Fruit fly (Drosophila melanogaster) whole organism, embryonic: ENCODE results near the gene ana1.

Experiments
- ATbp ChIP-seq: fragments of 200-800 bp; sonication (Bioruptor generic); optimal IDR thresholded peaks from 2 replicates; lab custom pipeline; 2017; ENCODE audit warnings: missing biosample characterization, mild to moderate bottlenecking, missing genetic modification characterization, missing genetic modification reagents
- Abd-B ChIP-seq: fragments of 200-800 bp; sonication (Bioruptor generic); optimal IDR thresholded peaks from 2 replicates; lab custom pipeline; 2018; ENCODE audit warnings: missing biosample characterization, mild to moderate bottlenecking, missing genetic modification characterization, moderate library complexity
- Ada2b ChIP-seq: fragments of 200-800 bp; sonication (Bioruptor generic); IDR thresholded peaks from 2 replicates; pipeline ENCODE4 v1.3.6; 2022; ENCODE audit warnings: missing biosample characterization, missing genetic modification characterization
- B-H1 ChIP-seq: fragments of 200-800 bp; sonication (Bioruptor generic); IDR thresholded peaks from 3 replicates; pipeline ENCODE4 v1.3.6; 2022; ENCODE audit warnings: missing biosample characterization, missing genetic modification characterization
- C15 ChIP-seq: fragments of 200-800 bp; sonication (Bioruptor generic); IDR thresholded peaks from 3 replicates; pipeline ENCODE4 v1.3.6; 2022; ENCODE audit warnings: missing biosample characterization, missing genetic modification characterization
- CG10366 ChIP-seq: fragments of 200-800 bp; sonication (Bioruptor generic); IDR thresholded peaks from 2 replicates; pipeline ENCODE4 v1.3.6; 2022; ENCODE audit warnings: missing biosample characterization, missing genetic modification characterization
- CG10565 ChIP-seq: fragments of 200-800 bp; sonication (Bioruptor generic); optimal IDR thresholded peaks from 3 replicates; lab custom pipeline; 2016; ENCODE audit warnings: missing biosample characterization, mild to moderate bottlenecking, missing genetic modification characterization
- CG10979 ChIP-seq: fragments of 200-800 bp; sonication (Bioruptor generic); optimal IDR thresholded peaks from 2 replicates; lab custom pipeline; 2018; ENCODE audit warnings: missing biosample characterization, mild to moderate bottlenecking, missing genetic modification characterization, moderate library complexity
- CG11398 ChIP-seq: fragments of 200-800 bp; sonication (Bioruptor generic); optimal IDR thresholded peaks from 2 replicates; lab custom pipeline; 2016; ENCODE audit warnings: missing biosample characterization, missing genetic modification characterization
- CG13624 ChIP-seq: fragments of 200-800 bp; sonication (Bioruptor generic); optimal IDR thresholded peaks from 2 replicates; lab custom pipeline; 2016; ENCODE audit warnings: missing biosample characterization, missing genetic modification characterization
- CG32767 ChIP-seq: fragments of 200-800 bp; sonication (Bioruptor generic); IDR thresholded peaks from 2 replicates; pipeline ENCODE4 v1.3.6; 2022; ENCODE audit warnings: missing biosample characterization, missing genetic modification characterization
- CG34224 ChIP-seq: fragments of 200-800 bp; sonication (Bioruptor generic); IDR thresholded peaks from 3 replicates; pipeline ENCODE4 v1.3.6; 2022; ENCODE audit warnings: missing biosample characterization, missing genetic modification characterization; ENCODE audit not compliant: partially characterized antibody
- CG4282 ChIP-seq: fragments of 200-800 bp; sonication (Bioruptor generic); optimal IDR thresholded peaks from 2 replicates; lab custom pipeline; 2016; ENCODE audit warnings: missing biosample characterization, missing genetic modification characterization
- CG4707 ChIP-seq: fragments of 200-800 bp; sonication (Bioruptor generic); optimal IDR thresholded peaks from 2 replicates; lab custom pipeline; 2018; ENCODE audit warnings: missing biosample characterization, mild to moderate bottlenecking, missing genetic modification characterization, moderate library complexity
- CG4730 ChIP-seq: fragments of 200-800 bp; sonication (Bioruptor generic); IDR thresholded peaks from 2 replicates; pipeline ENCODE4 v1.3.6; 2022; ENCODE audit warnings: missing biosample characterization, missing genetic modification characterization
- CG6683 ChIP-seq: fragments of 200-800 bp; sonication (Bioruptor generic); optimal IDR thresholded peaks from 2 replicates; lab custom pipeline; 2017; ENCODE audit warnings: missing biosample characterization, mild to moderate bottlenecking, missing genetic modification characterization, missing genetic modification reagents
- CG6765 ChIP-seq: fragments of 200-800 bp; sonication (Bioruptor generic); optimal IDR thresholded peaks from 3 replicates; lab custom pipeline; 2017; ENCODE audit warnings: missing biosample characterization, mild to moderate bottlenecking, missing genetic modification characterization
- CG8281 ChIP-seq: fragments of 200-800 bp; sonication (Bioruptor generic); optimal IDR thresholded peaks from 2 replicates; lab custom pipeline; 2018; ENCODE audit warnings: missing biosample characterization, mild to moderate bottlenecking, missing genetic modification characterization, moderate library complexity
- CG8924 ChIP-seq: fragments of 200-800 bp; optimal IDR thresholded peaks from 3 replicates; lab custom pipeline; 2019; ENCODE audit warnings: missing biosample characterization, mild to moderate bottlenecking, missing genetic modification characterization, moderate library complexity
- Camta ChIP-seq: fragments of 200-800 bp; sonication (Bioruptor generic); optimal IDR thresholded peaks from 2 replicates; lab custom pipeline; 2016; ENCODE audit warnings: missing biosample characterization, missing genetic modification characterization
- ERR ChIP-seq: fragments of 200-800 bp; sonication (Bioruptor generic); optimal IDR thresholded peaks from 2 replicates; lab custom pipeline; 2016; ENCODE audit warnings: missing biosample characterization, missing genetic modification characterization
- Gsc ChIP-seq: fragments of 200-800 bp; sonication (Bioruptor generic); IDR thresholded peaks from 2 replicates; pipeline ENCODE4 v1.3.6; 2022; ENCODE audit warnings: missing biosample characterization, missing genetic modification characterization
- HHEX ChIP-seq: fragments of 200-800 bp; sonication (Bioruptor generic); optimal IDR thresholded peaks from 3 replicates; lab custom pipeline; 2017; ENCODE audit warnings: missing biosample characterization, mild to moderate bottlenecking, missing genetic modification characterization, missing genetic modification reagents
- HmgZ ChIP-seq: fragments of 200-800 bp; sonication (Bioruptor generic); optimal IDR thresholded peaks from 2 replicates; lab custom pipeline; 2018; ENCODE audit warnings: missing biosample characterization, mild to moderate bottlenecking, missing genetic modification characterization
- Hsf ChIP-seq: fragments of 200-800 bp; sonication (Bioruptor generic); optimal IDR thresholded peaks from 3 replicates; lab custom pipeline; 2016; ENCODE audit warnings: missing biosample characterization, missing genetic modification characterization
- Meics ChIP-seq: fragments of 200-800 bp; sonication (Bioruptor generic); optimal IDR thresholded peaks from 2 replicates; lab custom pipeline; 2017; ENCODE audit warnings: missing biosample characterization, mild to moderate bottlenecking, missing genetic modification characterization
- Optix ChIP-seq: fragments of 200-800 bp; sonication (Bioruptor generic); IDR thresholded peaks from 3 replicates; pipeline ENCODE4 v1.3.6; 2022; ENCODE audit warnings: missing biosample characterization, missing genetic modification characterization
- Scr ChIP-seq: fragments of 200-800 bp; sonication (Bioruptor generic); IDR thresholded peaks from 2 replicates; pipeline ENCODE4 v1.3.6; 2022; ENCODE audit warnings: missing biosample characterization, missing genetic modification characterization; ENCODE audit not compliant: partially characterized antibody
- Sox100B ChIP-seq: fragments of 200-800 bp; sonication (Bioruptor generic); optimal IDR thresholded peaks from 3 replicates; lab custom pipeline; 2018; ENCODE audit warnings: missing biosample characterization, mild to moderate bottlenecking, missing genetic modification characterization
- al ChIP-seq: fragments of 200-800 bp; sonication (Bioruptor generic); IDR thresholded peaks from 2 replicates; pipeline ENCODE4 v1.3.6; 2022; ENCODE audit warnings: missing biosample characterization, missing genetic modification characterization
- ato ChIP-seq: fragments of 200-800 bp; sonication (Bioruptor generic); IDR thresholded peaks from 2 replicates; pipeline ENCODE4 v1.3.6; 2022; ENCODE audit warnings: missing biosample characterization, missing genetic modification characterization; ENCODE audit not compliant: partially characterized antibody
- chinmo ChIP-seq: fragments of 200-800 bp; sonication (Bioruptor generic); IDR thresholded peaks from 4 replicates; pipeline ENCODE4 v1.3.6; 2022; ENCODE audit warnings: missing biosample characterization, missing genetic modification characterization; ENCODE audit not compliant: partially characterized antibody
- da ChIP-seq: fragments of 200-800 bp; sonication (Bioruptor generic); optimal IDR thresholded peaks from 2 replicates; lab custom pipeline; 2016; ENCODE audit warnings: missing biosample characterization, missing genetic modification characterization
- fd96Cb ChIP-seq: fragments of 200-800 bp; sonication (Bioruptor generic); optimal IDR thresholded peaks from 2 replicates; lab custom pipeline; 2018; ENCODE audit warnings: missing biosample characterization, mild to moderate bottlenecking, missing genetic modification characterization, moderate library complexity
- fu2 ChIP-seq: fragments of 200-800 bp; sonication (Bioruptor generic); optimal IDR thresholded peaks from 2 replicates; lab custom pipeline; 2016; ENCODE audit warnings: missing biosample characterization, missing genetic modification characterization
- gcm ChIP-seq: fragments of 200-800 bp; sonication (Bioruptor generic); optimal IDR thresholded peaks from 2 replicates; lab custom pipeline; 2019; ENCODE audit warnings: missing biosample characterization, mild to moderate bottlenecking, missing genetic modification characterization, moderate library complexity
- gsb ChIP-seq: fragments of 200-800 bp; sonication (Bioruptor generic); IDR thresholded peaks from 2 replicates; pipeline ENCODE4 v1.3.6; 2022; ENCODE audit warnings: missing biosample characterization, missing genetic modification characterization
- ham ChIP-seq: fragments of 200-800 bp; sonication (Bioruptor generic); IDR thresholded peaks from 2 replicates; pipeline ENCODE4 v1.3.6; 2022; ENCODE audit warnings: missing biosample characterization, missing genetic modification characterization
- lov ChIP-seq, 2 experiments: fragments of 200-800 bp in 1 of 2; fragments of >200 bp in 1 of 2; sonication (Bioruptor generic) in 1 of 2; IDR thresholded peaks in 1 of 2; optimal IDR thresholded peaks in 1 of 2; 2 replicates in 1 of 2; 3 replicates in 1 of 2; pipeline versions ENCODE4 v1.3.6 to Lab custom; 2017 to 2022; ENCODE audit warnings: missing biosample characterization in 1 of 2, missing genetic modification characterization in 1 of 2
- phol ChIP-seq: fragments of 200-800 bp; sonication (Bioruptor generic); optimal IDR thresholded peaks from 3 replicates; lab custom pipeline; 2018; ENCODE audit warnings: missing biosample characterization, mild to moderate bottlenecking, missing genetic modification characterization, moderate library complexity
- pzg ChIP-seq: fragments of 200-800 bp; sonication (Bioruptor generic); optimal IDR thresholded peaks from 3 replicates; lab custom pipeline; 2018; ENCODE audit warnings: missing biosample characterization, mild to moderate bottlenecking, missing genetic modification characterization, moderate library complexity
- repo ChIP-seq: fragments of 200-800 bp; sonication (Bioruptor generic); optimal IDR thresholded peaks from 2 replicates; lab custom pipeline; 2016; ENCODE audit warnings: missing biosample characterization, missing genetic modification characterization
- sima ChIP-seq: fragments of 200-800 bp; sonication (Bioruptor generic); optimal IDR thresholded peaks from 2 replicates; lab custom pipeline; 2016; ENCODE audit warnings: missing biosample characterization, missing genetic modification characterization
- slp2 ChIP-seq: fragments of 200-800 bp; sonication (Bioruptor generic); optimal IDR thresholded peaks from 2 replicates; lab custom pipeline; 2016; ENCODE audit warnings: missing biosample characterization, missing genetic modification characterization
- sob ChIP-seq: fragments of 200-800 bp; sonication (Bioruptor generic); IDR thresholded peaks from 2 replicates; pipeline ENCODE4 v1.3.6; 2022; ENCODE audit warnings: missing biosample characterization, missing genetic modification characterization
- tll ChIP-seq, 2 experiments: fragments of 200-800 bp in 1 of 2; fragments of >200 bp in 1 of 2; sonication (Bioruptor generic) in 1 of 2; optimal IDR thresholded peaks; 2 replicates each; lab custom pipeline; 2017 to 2019; ENCODE audit warnings: missing biosample characterization in 2 of 2, missing genetic modification characterization in 2 of 2, mild to moderate bottlenecking in 1 of 2, moderate library complexity in 1 of 2
- tx ChIP-seq: fragments of 200-800 bp; sonication (Bioruptor generic); optimal IDR thresholded peaks from 2 replicates; lab custom pipeline; 2016; ENCODE audit warnings: missing biosample characterization, missing genetic modification characterization
- vnd ChIP-seq: fragments of 200-800 bp; sonication (Bioruptor generic); IDR thresholded peaks from 3 replicates; pipeline ENCODE4 v1.3.6; 2022; ENCODE audit warnings: missing biosample characterization, missing genetic modification characterization; ENCODE audit not compliant: partially characterized antibody
- yki ChIP-seq: fragments of >200 bp; optimal IDR thresholded peaks from 3 replicates; lab custom pipeline; 2018
- zen ChIP-seq: fragments of 200-800 bp; sonication (Bioruptor generic); optimal IDR thresholded peaks from 3 replicates; lab custom pipeline; 2018; ENCODE audit warnings: missing biosample characterization, mild to moderate bottlenecking, missing genetic modification characterization, moderate library complexity

ana1 gene

DNA sequence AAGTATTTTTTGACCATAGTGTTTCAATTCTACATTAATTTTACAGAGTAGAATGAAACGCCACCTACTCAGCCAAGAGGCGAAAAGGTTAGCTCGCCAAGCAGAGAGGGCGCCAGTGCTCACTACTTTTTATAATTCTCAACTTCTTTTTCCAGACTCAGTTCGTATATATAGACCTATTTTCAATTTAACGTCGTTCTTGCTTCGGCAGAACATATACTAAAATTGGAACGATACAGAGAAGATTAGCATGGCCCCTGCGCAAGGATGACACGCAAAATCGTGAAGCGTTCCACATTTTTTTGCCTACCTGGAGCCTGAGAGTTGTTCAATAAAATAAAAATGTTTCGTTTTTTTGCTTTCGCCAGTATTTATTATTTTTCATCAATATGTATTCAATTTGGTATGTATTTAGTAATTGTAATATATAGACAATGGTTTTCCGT lies 26.7 kb downstream of the ana1 start (continued):
- peak; percentile 45 for TF ChIP-seq tx (GFP tag; lab: Kevin White, UChicago)
- TF ChIP-seq Hsf (GFP tag; lab: Kevin White, UChicago), result peak; percentile 83
- TF ChIP-seq ham, result no peak; the same call in 1 of the 2 replicates
- no peak for TF ChIP-seq slp2 (GFP tag; lab: Kevin White, UChicago)
- TF ChIP-seq CG10366 (GFP tag; lab: Robert Waterston, UW), result peak; percentile 53; the same call in 1 of the 2 replicates
- TF ChIP-seq al (GFP tag; lab: Robert Waterston, UW), result no peak
- no peak for TF ChIP-seq fd96Cb
- TF ChIP-seq gcm, result no peak
- peak; percentile 53; the same call in 2 of the 3 replicates for TF ChIP-seq Optix (GFP tag; lab: Robert Waterston, UW)
- no peak for TF ChIP-seq tll (GFP tag; optimal IDR thresholded peaks at IDR 0.05; lab: Kevin White, UChicago)
- peak; percentile 64 for TF ChIP-seq vnd (GFP tag; lab: Robert Waterston, UW)
- TF ChIP-seq ato (GFP tag; lab: Robert Waterston, UW), result peak; percentile 92
- TF ChIP-seq Gsc (GFP tag; lab: Robert Waterston, UW), result no peak
- peak; percentile 18; the same call in 1 of the 2 replicates for TF ChIP-seq Ada2b (GFP tag; lab: Robert Waterston, UW)
- no peak for TF ChIP-seq yki
- TF ChIP-seq zen (tag; lab: Kevin White, UChicago), result peak; percentile 66
- TF ChIP-seq CG10979 (tag; lab: Kevin White, UChicago), result peak; percentile 38
- TF ChIP-seq repo, result peak; percentile 66
- TF ChIP-seq HHEX (GFP tag; lab: Kevin White, UChicago), result peak; percentile 44
- TF ChIP-seq CG4730, result no peak; the same call in 1 of the 2 replicates
- peak; percentile 54 for TF ChIP-seq CG11398 (GFP tag; lab: Kevin White, UChicago)
- TF ChIP-seq CG4707 (GFP tag; lab: Kevin White, UChicago), result peak; percentile 14
- no peak for TF ChIP-seq CG32767 (GFP tag; lab: Robert Waterston, UW)
- peak; percentile 24 for TF ChIP-seq phol (tag; lab: Kevin White, UChicago)
- no peak for TF ChIP-seq CG8924 (tag; lab: Kevin White, UChicago)
- no peak; the same call in 2 of the 3 replicates for TF ChIP-seq B-H1 (GFP tag; lab: Robert Waterston, UW)
- peak; percentile 66; the same call in 2 of the 4 replicates for TF ChIP-seq chinmo (GFP tag; lab: Robert Waterston, UW)
- no peak for TF ChIP-seq Sox100B (GFP tag; lab: Kevin White, UChicago)
- no peak for TF ChIP-seq sima (GFP tag; lab: Kevin White, UChicago)
- TF ChIP-seq CG6765 (GFP tag; lab: Kevin White, UChicago), result no peak
- peak; percentile 95 for TF ChIP-seq CG13624
- no peak for TF ChIP-seq ATbp (GFP tag; lab: Kevin White, UChicago)
- no peak for TF ChIP-seq pzg
- TF ChIP-seq CG4282 (GFP tag; lab: Kevin White, UChicago), result peak; percentile 52
- TF ChIP-seq gsb (GFP tag; lab: Robert Waterston, UW), result peak; percentile 43; the same call in 1 of the 2 replicates
- no peak for TF ChIP-seq CG10565 (GFP tag; lab: Kevin White, UChicago)
- TF ChIP-seq sob (GFP tag; lab: Robert Waterston, UW), result peak; percentile 74
- TF ChIP-seq Meics, result peak; percentile 70
- no peak for TF ChIP-seq CG8281 (tag; lab: Kevin White, UChicago)
- peak; percentile 81 for TF ChIP-seq HmgZ (tag; lab: Kevin White, UChicago)
- peak; percentile 37 for TF ChIP-seq da (GFP tag; lab: Kevin White, UChicago)
- peak; percentile 50 for TF ChIP-seq ERR (GFP tag; lab: Kevin White, UChicago)
- no peak for TF ChIP-seq Abd-B (GFP tag; lab: Kevin White, UChicago)
- TF ChIP-seq C15, result no peak
- TF ChIP-seq Camta (GFP tag; lab: Kevin White, UChicago), result peak; percentile 64
- no peak for TF ChIP-seq CG6683 (GFP tag; lab: Kevin White, UChicago)
- TF ChIP-seq Scr, result peak; percentile 68
- no peak for TF ChIP-seq lov (optimal IDR thresholded peaks at IDR 0.05; lab: Kevin White, UChicago)
- no peak for TF ChIP-seq lov (GFP tag; IDR thresholded peaks at IDR 0.05; lab: Robert Waterston, UW)
- TF ChIP-seq fu2 (GFP tag; lab: Kevin White, UChicago), result peak; percentile 32
- peak; percentile 40; the same call in 1 of the 3 replicates for TF ChIP-seq CG34224
